Fruit fly (Drosophila melanogaster): Measurements from ENCODE around the gene Jhbp1.

The Jhbp1 gene

DNA sequence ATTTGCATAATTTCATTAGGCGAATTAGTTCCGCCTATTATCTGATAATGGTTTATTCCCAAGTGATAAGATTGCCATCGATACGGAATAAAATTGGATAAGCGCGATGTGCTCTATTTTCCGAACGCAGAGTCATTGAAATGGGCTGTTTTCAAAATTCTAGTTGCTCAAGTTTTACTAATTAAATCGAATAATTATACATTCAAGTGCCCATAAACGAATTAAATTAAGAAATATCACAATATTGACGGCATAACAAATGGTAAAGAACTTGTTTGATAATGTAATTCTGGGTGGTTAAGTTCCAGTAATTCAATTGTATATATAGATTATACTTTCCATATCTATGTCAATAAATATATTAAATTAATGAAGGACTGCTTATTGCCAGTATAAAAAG lies 18.9 kb downstream of the Jhbp1 start, which contains the start of gene CG14662:
CG14662 (minus strand) TSS at position 101 of the 400 bp plus-strand sequence.
- no peak for TF ChIP-seq CG8159 (tag; optimal IDR thresholded peaks at IDR 0.05)
- TF ChIP-seq EcR (GFP tag; optimal IDR thresholded peaks at IDR 0.05): no peak
- no peak for TF ChIP-seq CG34367 (tag; optimal IDR thresholded peaks at IDR 0.05)
- TF ChIP-seq CG12605 (GFP tag; IDR thresholded peaks at IDR 0.05): no peak
- no peak for TF ChIP-seq CG15710 (tag; optimal IDR thresholded peaks at IDR 0.05)
- TF ChIP-seq rn (GFP tag; IDR thresholded peaks at IDR 0.05): no peak
- no peak for TF ChIP-seq Ets98B (GFP tag; IDR thresholded peaks at IDR 0.05)
- TF ChIP-seq CG32121 (GFP tag; IDR thresholded peaks at IDR 0.05): no peak
- TF ChIP-seq fd96Ca (GFP tag; IDR thresholded peaks at IDR 0.05): no peak
- TF ChIP-seq Pif1A (GFP tag; optimal IDR thresholded peaks at IDR 0.05): no peak
- TF ChIP-seq D1 (tag; optimal IDR thresholded peaks at IDR 0.05): no peak
- TF ChIP-seq CG14655 (GFP tag; optimal IDR thresholded peaks at IDR 0.05): no peak

DNA sequence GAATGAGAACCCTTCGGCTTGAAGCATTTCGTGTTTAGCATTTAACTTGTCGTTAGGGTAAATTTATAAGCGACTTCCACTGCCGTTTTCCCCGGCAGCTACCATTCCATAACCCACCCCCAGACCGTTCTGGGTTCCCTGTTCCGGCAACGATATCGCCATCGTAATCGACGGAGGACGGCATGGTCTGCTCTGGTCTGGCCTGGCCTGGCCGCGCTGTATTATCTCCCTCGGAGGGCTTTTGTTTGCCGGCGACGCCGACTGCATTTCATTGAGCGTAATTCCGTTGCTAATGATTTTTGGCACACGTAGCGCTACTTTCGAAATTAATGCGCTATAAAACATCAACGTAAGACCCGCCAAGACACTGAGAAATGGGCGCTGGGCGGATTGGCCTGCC lies 19.4 kb downstream of the Jhbp1 start:
- TF ChIP-seq CG12605 (GFP tag; IDR thresholded peaks at IDR 0.05) (no peak), Snoo (tag; optimal IDR thresholded peaks at IDR 0.05) (no peak), CG34367 (tag; optimal IDR thresholded peaks at IDR 0.05) (no peak), fd96Ca (GFP tag; IDR thresholded peaks at IDR 0.05) (no peak), CG10348 (GFP tag; IDR thresholded peaks at IDR 0.05) (no peak), CG14655 (GFP tag; optimal IDR thresholded peaks at IDR 0.05) (no peak), rn (GFP tag; IDR thresholded peaks at IDR 0.05) (no peak), Pif1A (GFP tag; optimal IDR thresholded peaks at IDR 0.05) (no peak), Pif1B (GFP tag; optimal IDR thresholded peaks at IDR 0.05) (no peak), CG32121 (GFP tag; IDR thresholded peaks at IDR 0.05) (0 out of 2 replicates have a peak, but pooled peaks have one; percentile 24), CG4496 (GFP tag; IDR thresholded peaks at IDR 0.05) (0 out of 3 replicates have a peak, but pooled peaks have one; percentile 18), CG15710 (tag; optimal IDR thresholded peaks at IDR 0.05) (no peak), Ets98B (GFP tag; IDR thresholded peaks at IDR 0.05) (no peak)

dm6 chr3R:4986666-4987065 lies 21.4 kb downstream of the Jhbp1 start:
- TF ChIP-seq CG13204 (GFP tag; optimal IDR thresholded peaks at IDR 0.05): no peak
- 0 out of 3 replicates have a peak, but pooled peaks have one; percentile 13 for TF ChIP-seq CG4496 (GFP tag; IDR thresholded peaks at IDR 0.05)

DNA sequence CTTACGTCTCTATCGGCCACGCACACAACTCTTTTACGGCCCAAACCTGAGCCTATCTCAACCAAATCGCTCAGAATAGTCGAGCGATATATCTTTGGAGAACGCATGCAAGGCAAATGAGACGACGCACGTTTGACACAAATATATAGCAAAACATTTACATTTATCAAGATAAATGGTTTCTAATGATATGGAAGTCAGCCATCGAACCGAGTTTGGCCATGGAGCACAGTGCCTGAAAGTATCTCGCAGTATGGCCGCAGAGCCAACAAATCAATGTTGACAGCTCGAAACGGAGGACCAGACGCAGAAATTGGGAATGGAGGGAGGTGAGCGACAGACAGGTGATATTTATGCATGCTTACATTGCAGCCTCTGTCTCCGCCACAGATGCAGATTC lies 22.2 kb downstream of the Jhbp1 start:
- TF ChIP-seq CG12605 (GFP tag; IDR thresholded peaks at IDR 0.05): no peak
- TF ChIP-seq Pif1B (GFP tag; optimal IDR thresholded peaks at IDR 0.05): no peak
- TF ChIP-seq CG32121 (GFP tag; IDR thresholded peaks at IDR 0.05): no peak

DNA sequence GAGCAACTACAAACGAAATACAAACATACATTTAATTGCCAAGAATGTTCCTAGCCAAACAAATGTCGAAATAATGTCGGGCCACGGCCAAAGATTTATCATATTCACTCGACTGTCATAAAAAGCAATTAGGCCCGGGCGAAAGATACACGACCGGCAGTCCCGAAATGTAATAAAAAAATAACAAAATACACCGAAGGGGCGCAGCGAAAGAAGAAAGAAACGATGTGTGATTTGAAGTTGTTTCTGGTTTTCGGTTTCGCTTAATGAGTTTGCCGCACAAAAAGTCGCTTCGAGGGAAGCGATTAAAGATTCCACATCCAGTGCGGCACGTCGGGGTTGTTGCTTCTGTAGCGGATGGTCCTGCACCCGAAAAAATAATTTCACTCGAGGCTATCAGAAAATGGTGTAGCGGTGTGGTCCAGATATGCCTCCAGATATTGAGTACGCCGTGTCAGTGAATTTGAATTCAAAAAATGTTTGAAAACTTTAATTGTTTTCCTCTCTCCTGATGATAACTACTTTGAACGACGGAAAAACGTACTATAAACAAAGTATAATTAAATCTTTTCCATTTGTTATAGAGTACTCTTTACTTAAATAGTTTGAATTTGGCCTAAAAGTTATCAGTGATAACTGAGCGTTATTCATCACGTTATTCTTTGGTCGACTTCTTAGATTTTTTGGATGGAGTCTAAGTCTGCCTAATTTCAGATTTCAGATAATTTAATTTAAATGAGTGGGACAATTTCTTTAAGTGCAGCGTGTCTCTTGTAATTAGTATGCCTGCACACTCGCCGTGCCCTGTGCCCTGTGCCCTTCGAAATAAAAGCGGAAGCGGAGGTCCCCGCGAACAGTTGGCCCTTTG lies 24.1 kb downstream of the Jhbp1 start:
- no peak for TF ChIP-seq CG34367 (tag; optimal IDR thresholded peaks at IDR 0.05)
- peak; percentile 59 for TF ChIP-seq CG8159 (tag; optimal IDR thresholded peaks at IDR 0.05)
- TF ChIP-seq rn (GFP tag; IDR thresholded peaks at IDR 0.05): no peak
- no peak for TF ChIP-seq CG17806 (tag; optimal IDR thresholded peaks at IDR 0.05)
- TF ChIP-seq CG15710 (tag; optimal IDR thresholded peaks at IDR 0.05): peak; percentile 18
- TF ChIP-seq EcR (GFP tag; optimal IDR thresholded peaks at IDR 0.05): no peak
- no peak for TF ChIP-seq CG32121 (GFP tag; IDR thresholded peaks at IDR 0.05)
- no peak for TF ChIP-seq CG8301 (tag; optimal IDR thresholded peaks at IDR 0.05)
- TF ChIP-seq Ets98B (GFP tag; IDR thresholded peaks at IDR 0.05): no peak
- no peak for TF ChIP-seq gl (tag; optimal IDR thresholded peaks at IDR 0.05)
- TF ChIP-seq CG14655 (GFP tag; optimal IDR thresholded peaks at IDR 0.05): peak; percentile 18
- no peak for TF ChIP-seq CG12605 (GFP tag; IDR thresholded peaks at IDR 0.05)
- TF ChIP-seq Pif1B (GFP tag; optimal IDR thresholded peaks at IDR 0.05): no peak
- TF ChIP-seq Snoo (tag; optimal IDR thresholded peaks at IDR 0.05): peak; percentile 41
- no peak for TF ChIP-seq CG10348 (GFP tag; IDR thresholded peaks at IDR 0.05)
- TF ChIP-seq D1 (tag; optimal IDR thresholded peaks at IDR 0.05): no peak
- TF ChIP-seq CG9948 (tag; optimal IDR thresholded peaks at IDR 0.05): no peak
- no peak for TF ChIP-seq CG13204 (GFP tag; optimal IDR thresholded peaks at IDR 0.05)
- peak; percentile 17 for TF ChIP-seq Pif1A (GFP tag; optimal IDR thresholded peaks at IDR 0.05)

DNA sequence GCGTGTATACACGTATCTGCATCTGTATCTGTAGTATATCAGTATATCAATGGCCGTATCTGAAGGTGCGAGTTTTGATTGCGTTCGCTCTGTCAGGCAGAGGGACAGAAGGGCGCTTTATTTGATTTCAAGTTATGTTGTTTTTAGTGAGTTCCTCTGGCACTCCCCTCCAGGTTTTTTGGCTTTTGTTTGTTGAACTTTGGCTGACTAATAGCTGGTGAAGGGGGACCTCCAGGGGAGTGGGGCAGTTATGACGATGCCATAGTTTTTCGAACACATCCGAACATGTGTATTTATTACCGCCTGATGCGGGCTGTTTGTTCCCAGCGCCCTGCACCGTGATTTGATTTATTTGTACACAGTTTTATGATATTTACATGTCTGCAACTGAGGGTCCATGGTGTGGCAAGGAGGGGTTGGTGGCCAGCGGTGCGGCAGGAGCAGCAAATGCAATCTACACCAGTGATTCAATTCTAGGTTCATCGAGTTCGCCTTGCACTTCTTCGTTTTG lies 27.0 kb downstream of the Jhbp1 start:
- no peak for TF ChIP-seq fd96Ca (GFP tag; IDR thresholded peaks at IDR 0.05)
- peak; percentile 1 for TF ChIP-seq Snoo (tag; optimal IDR thresholded peaks at IDR 0.05)

DNA sequence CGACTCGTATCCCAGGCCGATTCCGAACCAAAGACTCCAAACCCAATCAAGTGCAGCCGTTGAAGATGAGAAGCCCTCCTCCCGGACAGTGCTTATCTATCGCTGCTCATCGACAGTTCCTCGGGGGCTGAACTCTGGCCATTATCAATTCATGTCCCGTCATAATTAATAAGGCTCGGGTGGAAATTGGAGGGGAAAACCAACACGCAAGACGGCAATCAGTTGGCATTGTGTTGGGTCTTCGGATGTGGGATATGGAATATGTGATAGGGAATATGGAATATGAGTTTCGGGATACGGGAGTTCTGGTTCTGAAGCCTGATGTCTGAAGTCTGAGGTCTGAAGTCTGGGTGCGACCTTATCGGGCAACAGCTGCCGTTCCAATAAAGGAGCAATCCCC lies 28.1 kb downstream of the Jhbp1 start:
- no peak for TF ChIP-seq Pif1A (GFP tag; optimal IDR thresholded peaks at IDR 0.05)
- peak; percentile 39 for TF ChIP-seq EcR (GFP tag; optimal IDR thresholded peaks at IDR 0.05)
